Worm (Caenorhabditis elegans) whole organism, L4 larva: ENCODE data around the gene lin-9.

Experiments
- F26F4.8 ChIP-seq: fragments of 200-800 bp; sonication (Bioruptor generic); conservative IDR thresholded peaks from 2 replicates; pipeline ENCODE4 v1.3.6; 2022; ENCODE audit warnings: missing genetic modification characterization, missing compliant biosample characterization
- F37D6.2 ChIP-seq: sonication (generic microtip); optimal IDR thresholded peaks from 2 replicates; lab custom pipeline; 2016; ENCODE audit warnings: mild to moderate bottlenecking, missing genetic modification characterization, missing compliant biosample characterization
- F49E8.2 ChIP-seq: sonication (generic microtip); optimal IDR thresholded peaks from 2 replicates; lab custom pipeline; 2016; ENCODE audit warnings: missing compliant biosample characterization, mild to moderate bottlenecking, missing genetic modification characterization, borderline replicate concordance
- T20F7.1 ChIP-seq: fragments of 200-800 bp; sonication (Bioruptor generic); optimal IDR thresholded peaks from 2 replicates; lab custom pipeline; 2018; ENCODE audit warnings: mild to moderate bottlenecking, missing genetic modification characterization, missing compliant biosample characterization
- Y105C5A.15 ChIP-seq: fragments of 200-800 bp; sonication (Bioruptor generic); IDR thresholded peaks from 2 replicates; pipeline ENCODE4 v1.3.6; 2022; ENCODE audit warnings: missing genetic modification characterization, missing compliant biosample characterization
- Y5F2A.4 ChIP-seq: fragments of 200-800 bp; sonication (Bioruptor generic); optimal IDR thresholded peaks from 2 replicates; lab custom pipeline; 2018; ENCODE audit warnings: mild to moderate bottlenecking, missing genetic modification characterization, missing compliant biosample characterization
- Y75B8A.6 ChIP-seq: fragments of 200-800 bp; sonication (Bioruptor generic); IDR thresholded peaks from 2 replicates; pipeline ENCODE4 v1.3.6; 2022; ENCODE audit warnings: missing genetic modification reagents, missing genetic modification characterization, missing compliant biosample characterization
- ceh-20 ChIP-seq: fragments of 200-800 bp; sonication (Bioruptor generic); IDR thresholded peaks from 2 replicates; pipeline ENCODE4 v1.3.6; 2022; ENCODE audit warnings: missing genetic modification reagents, missing genetic modification characterization, missing compliant biosample characterization
- ceh-82 ChIP-seq: sonication (generic microtip); optimal IDR thresholded peaks from 2 replicates; lab custom pipeline; 2017; ENCODE audit warnings: missing biosample characterization, missing genetic modification characterization
- cey-2 ChIP-seq: sonication (generic microtip); optimal IDR thresholded peaks from 3 replicates; lab custom pipeline; 2017; ENCODE audit warnings: missing genetic modification characterization, mild to moderate bottlenecking, missing compliant biosample characterization, antibody characterized with exemption, borderline replicate concordance; ENCODE audit not compliant: insufficient read depth
- ctbp-1 ChIP-seq: fragments of 200-800 bp; sonication (Bioruptor generic); IDR thresholded peaks from 2 replicates; pipeline ENCODE4 v1.3.6; 2022; ENCODE audit warnings: missing genetic modification reagents, missing genetic modification characterization, missing compliant biosample characterization
- daf-19 ChIP-seq: fragments of 200-800 bp; sonication (Bioruptor generic); conservative IDR thresholded peaks from 2 replicates; pipeline ENCODE4 v1.3.6; 2022; ENCODE audit warnings: missing genetic modification characterization, missing compliant biosample characterization
- daf-8 ChIP-seq: fragments of 200-800 bp; sonication (Bioruptor generic); IDR thresholded peaks from 2 replicates; pipeline ENCODE4 v1.3.6; 2022; ENCODE audit warnings: missing genetic modification characterization, missing compliant biosample characterization
- dmd-9 ChIP-seq: fragments of 200-800 bp; sonication (Bioruptor generic); IDR thresholded peaks from 2 replicates; pipeline ENCODE4 v1.3.6; 2022; ENCODE audit warnings: missing genetic modification reagents, missing genetic modification characterization, missing compliant biosample characterization
- dve-1 ChIP-seq: sonication (generic microtip); optimal IDR thresholded peaks from 2 replicates; lab custom pipeline; 2017; ENCODE audit warnings: antibody characterized with exemption, mild to moderate bottlenecking, missing genetic modification characterization, missing compliant biosample characterization; ENCODE audit not compliant: insufficient read depth
- fkh-10 ChIP-seq: fragments of 150-350 bp; optimal IDR thresholded peaks from 2 replicates; lab custom pipeline; 2014; ENCODE audit warnings: missing biosample characterization, missing genetic modification reagents, missing genetic modification characterization
- gei-8 ChIP-seq: fragments of 200-800 bp; sonication (Bioruptor generic); optimal IDR thresholded peaks from 2 replicates; lab custom pipeline; 2018; ENCODE audit warnings: mild to moderate bottlenecking, missing genetic modification characterization, missing compliant biosample characterization
- hif-1 ChIP-seq, 2 experiments: sonication (generic microtip); optimal IDR thresholded peaks; 2 replicates each; lab custom pipeline; 2016 to 2017; ENCODE audit warnings: missing compliant biosample characterization in 2 of 2, missing genetic modification characterization in 2 of 2, missing genetic modification reagents in 2 of 2, missing genotype in 2 of 2, mild to moderate bottlenecking in 1 of 2
- hmg-1.1 ChIP-seq: fragments of 200-800 bp; sonication (Bioruptor generic); IDR thresholded peaks from 2 replicates; pipeline ENCODE4 v1.3.6; 2022; ENCODE audit warnings: missing genetic modification reagents, missing genetic modification characterization, missing compliant biosample characterization
- lin-1 ChIP-seq: fragments of 200-800 bp; sonication (Bioruptor generic); IDR thresholded peaks from 2 replicates; pipeline ENCODE4 v1.3.6; 2022; ENCODE audit warnings: missing genetic modification reagents, missing genetic modification characterization, missing compliant biosample characterization
- lin-13 ChIP-seq: fragments of 150-350 bp; optimal IDR thresholded peaks from 2 replicates; lab custom pipeline; 2014; ENCODE audit warnings: missing biosample characterization, missing genetic modification reagents, missing genetic modification characterization
- lin-38 ChIP-seq: fragments of 200-800 bp; sonication (Bioruptor generic); IDR thresholded peaks from 2 replicates; pipeline ENCODE4 v1.3.6; 2022; ENCODE audit warnings: missing genetic modification reagents, missing genetic modification characterization, missing compliant biosample characterization
- lin-39 ChIP-seq: fragments of 150-350 bp; optimal IDR thresholded peaks from 2 replicates; lab custom pipeline; 2014; ENCODE audit warnings: missing biosample characterization, missing genetic modification reagents, missing genetic modification characterization
- lir-3 ChIP-seq: sonication (generic microtip); optimal IDR thresholded peaks from 2 replicates; lab custom pipeline; 2016; ENCODE audit warnings: mild to moderate bottlenecking, missing genetic modification characterization, missing compliant biosample characterization
- madf-5 ChIP-seq, 2 experiments: fragments of 200-800 bp; sonication (Bioruptor generic); IDR thresholded peaks; 2 replicates each; pipeline ENCODE4 v1.3.6; 2022; ENCODE audit warnings: missing compliant biosample characterization in 2 of 2, missing genetic modification characterization in 2 of 2
- madf-9 ChIP-seq: fragments of 200-800 bp; sonication (Bioruptor generic); conservative IDR thresholded peaks from 2 replicates; pipeline ENCODE4 v1.3.6; 2022; ENCODE audit warnings: missing genetic modification reagents, missing genetic modification characterization, missing compliant biosample characterization
- mdl-1 ChIP-seq, 2 experiments: fragments of 150-350 bp in 1 of 2; sonication (generic microtip) in 1 of 2; optimal IDR thresholded peaks; 2 replicates each; lab custom pipeline; 2014 to 2017; ENCODE audit warnings: missing biosample characterization in 2 of 2, missing genetic modification characterization in 2 of 2
- mep-1 ChIP-seq: fragments of 150-350 bp; sonication (generic microtip); optimal IDR thresholded peaks from 3 replicates; lab custom pipeline; 2014; ENCODE audit warnings: missing biosample characterization, missing genetic modification characterization
- mes-2 ChIP-seq: sonication (generic microtip); optimal IDR thresholded peaks from 2 replicates; lab custom pipeline; 2016; ENCODE audit warnings: missing genotype, mild to moderate bottlenecking, missing genetic modification characterization, missing compliant biosample characterization; ENCODE audit not compliant: poor library complexity, severe bottlenecking
- nhr-102 ChIP-seq: sonication (generic microtip); optimal IDR thresholded peaks from 2 replicates; lab custom pipeline; 2016; ENCODE audit warnings: mild to moderate bottlenecking, missing genetic modification characterization, moderate library complexity, missing compliant biosample characterization
- nhr-111 ChIP-seq: fragments of 200-800 bp; sonication (Bioruptor generic); optimal IDR thresholded peaks from 2 replicates; lab custom pipeline; 2018; ENCODE audit warnings: mild to moderate bottlenecking, missing genetic modification characterization, missing compliant biosample characterization
- nhr-237 ChIP-seq: sonication (generic microtip); optimal IDR thresholded peaks from 2 replicates; lab custom pipeline; 2017; ENCODE audit warnings: missing biosample characterization, missing genetic modification characterization
- nhr-42 ChIP-seq: fragments of 200-800 bp; sonication (Bioruptor generic); IDR thresholded peaks from 2 replicates; pipeline ENCODE4 v1.3.6; 2022; ENCODE audit warnings: missing genetic modification characterization, missing compliant biosample characterization
- nhr-6 ChIP-seq: fragments of 150-350 bp; optimal IDR thresholded peaks from 2 replicates; lab custom pipeline; 2014; ENCODE audit warnings: missing biosample characterization, missing genetic modification characterization
- php-3 ChIP-seq: fragments of 200-800 bp; sonication (Bioruptor generic); IDR thresholded peaks from 2 replicates; pipeline ENCODE4 v1.3.6; 2022; ENCODE audit warnings: missing genetic modification reagents, missing genetic modification characterization, missing compliant biosample characterization
- rbr-2 ChIP-seq: sonication (generic microtip); optimal IDR thresholded peaks from 2 replicates; lab custom pipeline; 2016; ENCODE audit warnings: missing genotype, missing genetic modification characterization, missing compliant biosample characterization
- saeg-2 ChIP-seq: fragments of 200-800 bp; sonication (Bioruptor generic); IDR thresholded peaks from 2 replicates; pipeline ENCODE4 v1.3.6; 2022; ENCODE audit warnings: missing genetic modification reagents, missing genetic modification characterization, missing compliant biosample characterization
- set-16 ChIP-seq: fragments of 200-800 bp; sonication (Bioruptor generic); IDR thresholded peaks from 2 replicates; pipeline ENCODE4 v1.3.6; 2022; ENCODE audit warnings: missing genetic modification reagents, missing genetic modification characterization, missing compliant biosample characterization
- tag-97 ChIP-seq: fragments of 200-800 bp; sonication (Bioruptor generic); IDR thresholded peaks from 2 replicates; pipeline ENCODE4 v1.3.6; 2022; ENCODE audit warnings: missing genetic modification characterization, missing compliant biosample characterization
- unc-130 ChIP-seq: sonication (generic microtip); optimal IDR thresholded peaks from 2 replicates; lab custom pipeline; 2016; ENCODE audit warnings: missing genetic modification reagents, missing genetic modification characterization, missing compliant biosample characterization
- unc-62 ChIP-seq, 3 experiments: fragments of 150-350 bp in 1 of 3; sonication (generic microtip); optimal IDR thresholded peaks in 2 of 3; peaks in 1 of 3; 1 replicate in 1 of 3; 2 replicates in 2 of 3; lab custom pipeline; 2014 to 2017; ENCODE audit warnings: missing biosample characterization in 3 of 3, missing genetic modification characterization in 3 of 3, missing genetic modification reagents in 3 of 3, missing genotype in 1 of 3
- zag-1 ChIP-seq: fragments of 150-350 bp; optimal IDR thresholded peaks from 2 replicates; lab custom pipeline; 2014; ENCODE audit warnings: missing biosample characterization, missing genetic modification characterization
- zfp-3 ChIP-seq: fragments of 200-800 bp; sonication (Bioruptor generic); conservative IDR thresholded peaks from 2 replicates; pipeline ENCODE4 v1.3.6; 2022; ENCODE audit warnings: missing genetic modification reagents, missing genetic modification characterization, missing compliant biosample characterization
- zip-2 ChIP-seq: fragments of 150-350 bp; optimal IDR thresholded peaks from 2 replicates; lab custom pipeline; 2014; ENCODE audit warnings: missing biosample characterization, missing genetic modification characterization
- ztf-7 ChIP-seq: fragments of 150-350 bp; optimal IDR thresholded peaks from 2 replicates; lab custom pipeline; 2014; ENCODE audit warnings: missing biosample characterization, missing genetic modification characterization

Gene lin-9

DNA sequence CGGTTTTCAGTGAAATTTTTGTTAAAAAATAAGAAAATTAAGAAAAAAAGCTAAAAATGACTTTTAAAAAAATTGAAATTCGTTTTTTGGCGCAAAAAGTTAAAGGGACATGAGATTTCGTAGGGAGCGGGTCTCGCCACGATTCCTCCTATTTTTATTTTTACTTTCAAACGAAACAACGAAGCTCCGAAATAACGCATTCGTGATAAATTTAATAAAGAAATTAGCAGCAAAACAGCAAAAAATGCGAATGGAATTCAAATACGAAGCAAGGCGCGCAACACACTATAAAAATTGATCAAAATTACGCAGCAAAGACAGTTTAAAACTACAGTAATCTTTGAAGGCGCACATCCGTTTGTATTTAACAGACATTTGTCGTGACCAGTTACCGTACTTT, 4.2 kb downstream of the lin-9 start (continued):
- TF ChIP-seq zfp-3 (GFP tag; lab: Robert Waterston, UW) (no peak), zag-1 (tag; lab: Kevin White, UChicago) (no peak), lin-1 (no peak), nhr-237 (tag; lab: Kevin White, UChicago) (no peak), madf-9 (no peak), dmd-9 (GFP tag; lab: Robert Waterston, UW) (no peak), Y105C5A.15 (no peak), nhr-6 (tag; lab: Kevin White, UChicago) (no peak), F49E8.2 (peak; percentile 10), saeg-2 (no peak), mes-2 (peak; percentile 60), fkh-10 (GFP tag; lab: Kevin White, UChicago) (no peak), nhr-102 (tag; lab: Kevin White, UChicago) (no peak), ctbp-1 (no peak), nhr-111 (GFP tag; lab: Kevin White, UChicago) (no peak), ztf-7 (tag; lab: Kevin White, UChicago) (no peak), tag-97 (GFP tag; lab: Robert Waterston, UW) (no peak), dve-1 (tag; lab: Kevin White, UChicago) (peak; percentile 6), ceh-82 (no peak), gei-8 (GFP tag; lab: Kevin White, UChicago) (no peak), F26F4.8 (GFP tag; lab: Robert Waterston, UW) (no peak), php-3 (GFP tag; lab: Robert Waterston, UW) (no peak), zip-2 (no peak), mep-1 (tag; lab: Kevin White, UChicago) (peak; percentile 1), lir-3 (no peak), Y5F2A.4 (GFP tag; lab: Kevin White, UChicago) (no peak), cey-2 (tag; lab: Kevin White, UChicago) (no peak), lin-39 (tag; lab: Kevin White, UChicago) (no peak), rbr-2 (tag; lab: Kevin White, UChicago) (no peak), nhr-42 (GFP tag; lab: Robert Waterston, UW) (no peak), F37D6.2 (tag; lab: Kevin White, UChicago) (peak; percentile 17), Y75B8A.6 (GFP tag; lab: Robert Waterston, UW) (no peak), hif-1 (tag; optimal IDR thresholded peaks at IDR 0.05; lab: Kevin White, UChicago) (peak in 1 of 2 experiments; percentile 8), madf-5 (GFP tag; IDR thresholded peaks at IDR 0.05; lab: Robert Waterston, UW) (no peak), mdl-1 (tag; optimal IDR thresholded peaks at IDR 0.05; lab: Kevin White, UChicago) (no peak), T20F7.1 (GFP tag; lab: Kevin White, UChicago) (peak; percentile 86), lin-13 (GFP tag; lab: Kevin White, UChicago) (no peak), unc-62 (GFP tag; optimal IDR thresholded peaks at IDR 0.05 in 1 of 2; lab: Kevin White, UChicago) (peak in 1 of 2 experiments; percentile 91), unc-62 (tag; optimal IDR thresholded peaks at IDR 0.05; lab: Kevin White, UChicago) (no peak), lin-38 (0 out of 2 replicates have a peak, but pooled peaks have one; percentile 26), hmg-1.1 (GFP tag; lab: Robert Waterston, UW) (no peak), ceh-20 (GFP tag; lab: Robert Waterston, UW) (no peak), daf-8 (GFP tag; lab: Robert Waterston, UW) (no peak), unc-130 (no peak), set-16 (GFP tag; lab: Robert Waterston, UW) (no peak), daf-19 (GFP tag; lab: Robert Waterston, UW) (no peak)
- TF ChIP-seq, all 104 proteins: peak for 14
